Worm (Caenorhabditis elegans): ENCODE data around the gene scl-11.

scl-11 gene

ce11 chrIV:13080185-13080584 lies 29.0 kb downstream of the scl-11 start:
- TF ChIP-seq tbx-2 (tag; optimal IDR thresholded peaks at IDR 0.05) (peak; percentile 6), nhr-85 (tag) (peak; percentile 95), ces-1 (GFP tag; optimal IDR thresholded peaks at IDR 0.05) (no peak), nhr-71 (tag; optimal IDR thresholded peaks at IDR 0.05) (peak; percentile 59), snu-23 (GFP tag; optimal IDR thresholded peaks at IDR 0.05) (peak; percentile 48), nhr-19 (GFP tag; conservative IDR thresholded peaks at IDR 0.05) (peak; percentile 40; the same call in 1 of the 2 replicates), lin-14 (GFP tag; optimal IDR thresholded peaks at IDR 0.05) (peak; percentile 71), efl-1 (optimal IDR thresholded peaks at IDR 0.05) (no peak), efl-1 (GFP tag; optimal IDR thresholded peaks at IDR 0.05 in 1 of 2) (peak in 1 of 2 experiments; percentile 40), dpl-1 (GFP tag; optimal IDR thresholded peaks at IDR 0.05) (no peak), nhr-84 (tag; optimal IDR thresholded peaks at IDR 0.05) (no peak), elt-3 (tag; optimal IDR thresholded peaks at IDR 0.05) (peak in 2 of 6 experiments; percentile 79 to 84), blmp-1 (tag; optimal IDR thresholded peaks at IDR 0.05) (peak; percentile 39), sox-4 (tag; optimal IDR thresholded peaks at IDR 0.05) (no peak), jun-1 (tag; optimal IDR thresholded peaks at IDR 0.05) (no peak), fkh-4 (tag; optimal IDR thresholded peaks at IDR 0.05; ENCODE audit: borderline replicate concordance) (no peak), nhr-76 (tag; optimal IDR thresholded peaks at IDR 0.05) (no peak), lin-35 (GFP tag; optimal IDR thresholded peaks at IDR 0.05) (peak in 1 of 2 experiments; percentile 44), vab-15 (tag; optimal IDR thresholded peaks at IDR 0.05) (no peak), grh-1 (GFP tag; IDR thresholded peaks at IDR 0.05) (0 out of 2 replicates have a peak, but pooled peaks have one; percentile 7), nhr-11 (tag; optimal IDR thresholded peaks at IDR 0.05) (peak; percentile 9), nhr-90 (tag; optimal IDR thresholded peaks at IDR 0.05; ENCODE audit: poor library complexity) (peak; percentile 41), fkh-8 (tag; optimal IDR thresholded peaks at IDR 0.05) (no peak), nhr-20 (tag; optimal IDR thresholded peaks at IDR 0.05) (peak; percentile 47), skn-1 (tag; optimal IDR thresholded peaks at IDR 0.05) (peak; percentile 28)

ce11 chrIV:13080861-13081260 lies 29.7 kb downstream of the scl-11 start:
- no peak for TF ChIP-seq lin-35 (GFP tag; optimal IDR thresholded peaks at IDR 0.05)
- peak; percentile 45 for TF ChIP-seq blmp-1 (tag; optimal IDR thresholded peaks at IDR 0.05)
- TF ChIP-seq unc-86 (tag; optimal IDR thresholded peaks at IDR 0.05) = no peak
- no peak for TF ChIP-seq C04F5.9 (tag; optimal IDR thresholded peaks at IDR 0.05)
- no peak for TF ChIP-seq C16A3.4 (tag; optimal IDR thresholded peaks at IDR 0.05)
- TF ChIP-seq lin-14 (GFP tag; optimal IDR thresholded peaks at IDR 0.05) = no peak
- no peak for TF ChIP-seq aly-2 (tag; optimal IDR thresholded peaks at IDR 0.05)
- TF ChIP-seq efl-1 (optimal IDR thresholded peaks at IDR 0.05) = no peak
- TF ChIP-seq efl-1 (GFP tag; optimal IDR thresholded peaks at IDR 0.05 in 1 of 2) = peak in 1 of 2 experiments; percentile 10

ce11 chrIV:13082106-13082505 lies 30.9 kb downstream of the scl-11 start:
- TF ChIP-seq F16B12.6 (tag; optimal IDR thresholded peaks at IDR 0.05) (no peak), hlh-17 (GFP tag; optimal IDR thresholded peaks at IDR 0.05; ENCODE audit: borderline replicate concordance) (no peak), snu-23 (GFP tag; optimal IDR thresholded peaks at IDR 0.05) (peak; percentile 10), lin-35 (GFP tag; optimal IDR thresholded peaks at IDR 0.05) (peak in 1 of 2 experiments; percentile 26), nhr-28 (tag; optimal IDR thresholded peaks at IDR 0.05) (no peak), lin-14 (GFP tag; optimal IDR thresholded peaks at IDR 0.05) (peak; percentile 48), efl-1 (optimal IDR thresholded peaks at IDR 0.05) (no peak), efl-1 (GFP tag; optimal IDR thresholded peaks at IDR 0.05 in 1 of 2) (peak in 1 of 2 experiments; percentile 8), lsy-2 (tag; optimal IDR thresholded peaks at IDR 0.05) (peak in 1 of 2 experiments; percentile 25), xbp-1 (tag; optimal IDR thresholded peaks at IDR 0.05) (no peak), blmp-1 (tag; optimal IDR thresholded peaks at IDR 0.05) (peak; percentile 45), grh-1 (GFP tag; IDR thresholded peaks at IDR 0.05) (peak; percentile 68), nhr-85 (tag) (peak; percentile 87), lin-13 (GFP tag; optimal IDR thresholded peaks at IDR 0.05) (no peak), rnt-1 (tag; optimal IDR thresholded peaks at IDR 0.05) (peak; percentile 2), elt-3 (tag; optimal IDR thresholded peaks at IDR 0.05) (peak in 2 of 6 experiments; percentile 30 to 62), nhr-20 (tag; optimal IDR thresholded peaks at IDR 0.05) (peak; percentile 39)
